Worm (Caenorhabditis elegans): ENCODE data around the gene F20C5.5.

F20C5.5 gene

ce11 chrIV:8807327-8807726 lies 37.9 kb upstream of the F20C5.5 start:
- peak; percentile 65 for TF ChIP-seq pqm-1 (tag; optimal IDR thresholded peaks at IDR 0.05)
- peak; percentile 75 for TF ChIP-seq pha-4 (tag; optimal IDR thresholded peaks at IDR 0.05)
- no peak for TF ChIP-seq ceh-28 (tag; optimal IDR thresholded peaks at IDR 0.05)

DNA sequence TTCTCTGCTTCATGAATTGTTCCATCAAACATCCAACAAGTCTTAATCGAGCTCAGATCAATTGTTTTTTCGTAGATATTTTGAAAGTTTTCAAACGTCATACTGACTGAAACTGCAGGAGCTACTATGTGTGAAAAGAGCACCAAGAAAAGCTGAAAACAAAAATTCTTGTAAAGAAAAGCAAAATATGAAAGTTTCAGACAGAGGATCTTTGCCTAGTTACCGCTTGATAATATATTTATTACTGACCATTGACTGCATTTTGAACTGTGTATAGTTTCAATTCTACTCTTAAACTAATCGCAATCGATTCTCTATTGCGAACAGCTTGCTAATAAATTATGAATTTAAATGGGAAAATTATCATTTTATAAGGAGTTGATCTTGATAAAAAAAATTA lies 28.8 kb upstream of the F20C5.5 start, which contains the start of gene clec-182:
Gene clec-182 (minus strand): TSS at position 101 of the 400 bp plus-strand sequence.
- TF ChIP-seq nhr-237 (tag; optimal IDR thresholded peaks at IDR 0.05) (no peak), unc-39 (tag; optimal IDR thresholded peaks at IDR 0.05) (no peak), lin-39 (tag; optimal IDR thresholded peaks at IDR 0.05) (no peak), mdl-1 (tag; optimal IDR thresholded peaks at IDR 0.05) (no peak), ceh-82 (tag; optimal IDR thresholded peaks at IDR 0.05) (no peak), tbx-2 (tag; optimal IDR thresholded peaks at IDR 0.05) (no peak), hmg-11 (tag; optimal IDR thresholded peaks at IDR 0.05) (no peak), nhr-25 (tag; optimal IDR thresholded peaks at IDR 0.05) (no peak)

DNA sequence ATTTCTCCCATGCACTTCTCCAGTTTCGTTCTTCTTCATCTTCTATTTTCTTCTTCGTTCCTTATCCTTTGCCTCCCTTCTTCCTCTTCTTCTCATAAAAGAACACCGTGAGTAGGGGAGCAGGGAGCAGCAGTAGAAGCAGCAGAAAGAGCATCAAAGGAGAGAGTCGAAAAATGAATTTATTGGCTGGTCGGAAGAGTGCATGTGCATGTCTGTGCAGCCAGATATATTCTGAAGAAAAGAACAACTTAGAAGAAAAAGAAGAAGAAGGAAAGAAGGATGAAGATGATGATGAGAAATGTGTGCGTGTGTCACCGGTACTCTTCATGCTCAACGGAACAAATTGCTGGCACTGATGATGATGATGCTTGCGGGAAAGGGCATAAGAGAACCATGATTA lies 26.8 kb upstream of the F20C5.5 start:
- TF ChIP-seq nfya-1 (tag; optimal IDR thresholded peaks at IDR 0.05; ENCODE audit: insufficient read depth) (peak; percentile 66), snpc-4 (tag; optimal IDR thresholded peaks at IDR 0.05) (peak; percentile 41), fkh-10 (GFP tag; optimal IDR thresholded peaks at IDR 0.05) (peak; percentile 68), mml-1 (tag; optimal IDR thresholded peaks at IDR 0.05) (no peak), lin-39 (tag; optimal IDR thresholded peaks at IDR 0.05) (peak; percentile 64), nhr-77 (tag; optimal IDR thresholded peaks at IDR 0.05) (no peak), nhr-23 (tag; optimal IDR thresholded peaks at IDR 0.05) (no peak), egl-27 (tag; optimal IDR thresholded peaks at IDR 0.05) (no peak), ZK546.5 (tag; optimal IDR thresholded peaks at IDR 0.05) (no peak), fos-1 (tag; optimal IDR thresholded peaks at IDR 0.05) (no peak), daf-12 (tag; optimal IDR thresholded peaks at IDR 0.05) (no peak), ztf-11 (tag; optimal IDR thresholded peaks at IDR 0.05) (no peak), pha-4 (tag; optimal IDR thresholded peaks at IDR 0.05) (no peak), hmg-11 (tag; optimal IDR thresholded peaks at IDR 0.05) (peak; percentile 26), nhr-11 (tag; optimal IDR thresholded peaks at IDR 0.05) (no peak), R02D3.7 (tag; optimal IDR thresholded peaks at IDR 0.05) (no peak)

- TF ChIP-seq jun-1 (tag; optimal IDR thresholded peaks at IDR 0.05) (peak; percentile 77), egl-27 (tag; optimal IDR thresholded peaks at IDR 0.05) (peak; percentile 53), unc-62 (GFP tag; optimal IDR thresholded peaks at IDR 0.05) (peak; percentile 80), lin-15B (tag; optimal IDR thresholded peaks at IDR 0.05) (peak; percentile 17), aly-2 (tag; optimal IDR thresholded peaks at IDR 0.05) (no peak), mdl-1 (tag; optimal IDR thresholded peaks at IDR 0.05) (peak; percentile 75), nhr-23 (tag; optimal IDR thresholded peaks at IDR 0.05) (peak; percentile 83), fos-1 (tag; optimal IDR thresholded peaks at IDR 0.05) (no peak), ceh-82 (tag; optimal IDR thresholded peaks at IDR 0.05) (peak; percentile 49), unc-39 (tag; optimal IDR thresholded peaks at IDR 0.05) (no peak), ztf-4 (tag; optimal IDR thresholded peaks at IDR 0.05) (peak; percentile 67), nhr-67 (tag; optimal IDR thresholded peaks at IDR 0.05) (no peak), ceh-28 (tag; optimal IDR thresholded peaks at IDR 0.05) (peak; percentile 57), lsy-12 (tag; optimal IDR thresholded peaks at IDR 0.05) (peak; percentile 82), elt-3 (tag; optimal IDR thresholded peaks at IDR 0.05) (peak in 1 of 3 experiments; percentile 11), lin-39 (tag; optimal IDR thresholded peaks at IDR 0.05) (peak; percentile 79), hmg-11 (tag; optimal IDR thresholded peaks at IDR 0.05) (peak; percentile 80), ceh-16 (tag; optimal IDR thresholded peaks at IDR 0.05) (no peak), skn-1 (tag; optimal IDR thresholded peaks at IDR 0.05) (peak; percentile 12), fkh-10 (GFP tag; optimal IDR thresholded peaks at IDR 0.05) (peak; percentile 90), nhr-12 (tag; optimal IDR thresholded peaks at IDR 0.05) (no peak), nhr-237 (tag; optimal IDR thresholded peaks at IDR 0.05) (no peak), nhr-43 (tag; optimal IDR thresholded peaks at IDR 0.05; ENCODE audit: poor library complexity, severe bottlenecking) (peak; percentile 62), zag-1 (tag; optimal IDR thresholded peaks at IDR 0.05) (peak; percentile 29), snpc-4 (tag; optimal IDR thresholded peaks at IDR 0.05) (peak; percentile 83), tbx-2 (tag; optimal IDR thresholded peaks at IDR 0.05) (peak; percentile 71), nfya-1 (tag; optimal IDR thresholded peaks at IDR 0.05; ENCODE audit: insufficient read depth) (peak; percentile 81), R02D3.7 (tag; optimal IDR thresholded peaks at IDR 0.05) (peak; percentile 46), nhr-77 (tag; optimal IDR thresholded peaks at IDR 0.05) (no peak), pqm-1 (tag; optimal IDR thresholded peaks at IDR 0.05) (peak; percentile 56), ztf-11 (tag; optimal IDR thresholded peaks at IDR 0.05) (no peak), egl-5 (tag; optimal IDR thresholded peaks at IDR 0.05) (no peak), elt-2 (tag; optimal IDR thresholded peaks at IDR 0.05) (peak; percentile 97), pha-4 (tag; optimal IDR thresholded peaks at IDR 0.05) (peak; percentile 68), elt-1 (tag; optimal IDR thresholded peaks at IDR 0.05) (peak; percentile 65), daf-12 (tag; optimal IDR thresholded peaks at IDR 0.05) (peak; percentile 7), nhr-25 (tag; optimal IDR thresholded peaks at IDR 0.05) (peak; percentile 88)
Measured at ce11 chrIV:8794895-8795665, 25.6 kb upstream of the F20C5.5 start.

Measured in whole organism, L3 larva.